Worm (Caenorhabditis elegans): Measurements from ENCODE around the gene sqt-1.

DNA sequence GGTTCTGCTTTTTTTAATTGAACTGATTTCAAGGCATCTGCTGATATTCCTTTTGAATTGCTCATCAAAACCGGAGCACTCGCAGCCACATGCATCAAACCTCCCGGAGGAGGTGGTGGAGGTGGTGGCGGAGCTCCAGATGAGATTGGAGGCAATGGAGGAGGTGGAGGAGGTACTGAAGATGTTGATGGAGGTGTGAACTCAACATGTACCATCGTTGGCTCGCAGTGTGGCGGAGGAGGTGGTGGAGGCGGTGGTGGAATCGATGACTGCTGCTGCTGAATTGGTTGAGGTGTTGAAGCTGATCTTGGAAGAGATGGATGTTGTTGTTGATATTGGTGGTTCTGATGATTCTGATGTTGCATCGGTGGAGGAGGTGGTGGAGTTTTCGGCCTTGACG is 49.3 kb upstream of the sqt-1 start:
- TF ChIP-seq him-1 (tag; optimal IDR thresholded peaks at IDR 0.05) (no peak), W03F9.2 (tag; optimal IDR thresholded peaks at IDR 0.05) (no peak)

Measured in whole organism, L4/young adult.